Worm (Caenorhabditis elegans): ENCODE measurements around the gene C16C10.4.

C16C10.4 gene

DNA sequence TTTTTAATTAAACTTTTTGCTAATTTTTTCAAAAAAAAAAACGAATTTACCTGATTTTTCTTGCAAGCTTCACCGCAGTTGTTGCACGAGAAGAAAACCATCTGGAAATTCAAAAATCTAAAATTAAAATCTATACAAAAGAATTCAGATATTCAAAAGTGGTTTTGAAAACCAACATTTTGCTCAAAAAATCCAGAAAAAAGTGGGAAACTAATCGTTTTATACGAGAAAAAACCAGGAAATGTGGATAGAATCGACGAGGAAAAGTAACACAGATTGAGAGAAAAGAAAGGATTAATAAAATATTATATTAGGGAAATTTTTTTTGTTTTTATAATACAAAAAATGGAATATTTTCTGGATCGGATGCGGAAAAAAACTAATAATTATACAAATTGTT is 7.1 kb upstream of the C16C10.4 start, which contains the start of gene C16C10.8:
Gene C16C10.8 (minus strand): TSS at position 101 of the 400 bp plus-strand sequence.
- TF ChIP-seq tbx-2 (tag; optimal IDR thresholded peaks at IDR 0.05) (no peak), lin-39 (tag; optimal IDR thresholded peaks at IDR 0.05) (no peak), sup-37 (GFP tag; optimal IDR thresholded peaks at IDR 0.05) (no peak), elt-3 (tag; optimal IDR thresholded peaks at IDR 0.05) (no peak), sptf-1 (tag; optimal IDR thresholded peaks at IDR 0.05) (no peak), lin-35 (GFP tag; optimal IDR thresholded peaks at IDR 0.05) (no peak), nhr-47 (tag; optimal IDR thresholded peaks at IDR 0.05) (no peak), C34B4.2 (tag; optimal IDR thresholded peaks at IDR 0.05) (no peak), ces-1 (GFP tag; optimal IDR thresholded peaks at IDR 0.05) (no peak), lsy-2 (tag; optimal IDR thresholded peaks at IDR 0.05) (no peak), sox-4 (tag; optimal IDR thresholded peaks at IDR 0.05) (no peak), C04F5.9 (tag; optimal IDR thresholded peaks at IDR 0.05) (no peak), unc-30 (tag; optimal IDR thresholded peaks at IDR 0.05) (no peak), aly-2 (tag; optimal IDR thresholded peaks at IDR 0.05) (no peak), unc-98 (GFP tag; IDR thresholded peaks at IDR 0.05) (no peak), unc-86 (tag; optimal IDR thresholded peaks at IDR 0.05) (no peak), efl-3 (GFP tag; optimal IDR thresholded peaks at IDR 0.05) (no peak), aha-1 (tag; optimal IDR thresholded peaks at IDR 0.05) (no peak)

DNA sequence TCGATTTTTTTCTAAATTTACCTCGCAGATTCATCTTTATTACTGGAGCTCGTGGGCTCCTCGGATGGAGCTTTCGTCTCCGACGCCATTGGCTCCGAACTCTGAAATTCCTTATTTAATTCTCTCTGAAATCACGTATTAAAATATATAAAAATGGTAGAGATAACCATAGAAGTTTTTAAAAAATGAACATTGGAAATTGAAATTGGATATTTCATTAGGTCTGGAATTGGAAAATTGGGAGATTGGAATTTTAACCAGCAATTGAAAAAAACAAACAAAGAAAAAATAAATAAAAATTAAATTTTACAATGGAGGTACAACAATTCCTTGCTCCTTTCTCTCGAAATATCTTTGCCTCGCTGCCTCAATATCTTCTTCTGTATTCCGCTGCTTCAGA is 4.4 kb upstream of the C16C10.4 start, which contains the start of gene rnf-5:
Gene rnf-5 (minus strand): TSS at position 101 of the 400 bp plus-strand sequence.
- TF ChIP-seq ces-1 (GFP tag; optimal IDR thresholded peaks at IDR 0.05) = no peak
- no peak for TF ChIP-seq nhr-12 (tag; optimal IDR thresholded peaks at IDR 0.05)
- TF ChIP-seq F16B12.6 (tag; optimal IDR thresholded peaks at IDR 0.05) = no peak
- no peak for TF ChIP-seq xbp-1 (tag; optimal IDR thresholded peaks at IDR 0.05)
- no peak for TF ChIP-seq nhr-28 (tag; optimal IDR thresholded peaks at IDR 0.05)
- TF ChIP-seq C34B4.2 (tag; optimal IDR thresholded peaks at IDR 0.05) = no peak
- TF ChIP-seq ceh-63 (GFP tag; optimal IDR thresholded peaks at IDR 0.05) = no peak
- TF ChIP-seq rnt-1 (tag; optimal IDR thresholded peaks at IDR 0.05) = no peak
- no peak for TF ChIP-seq ceh-8 (GFP tag; optimal IDR thresholded peaks at IDR 0.05)
- no peak for TF ChIP-seq fkh-8 (tag; optimal IDR thresholded peaks at IDR 0.05)
- no peak for TF ChIP-seq hpl-2 (GFP tag; optimal IDR thresholded peaks at IDR 0.05)
- no peak for TF ChIP-seq nhr-85 (tag)
- no peak for TF ChIP-seq ztf-4 (tag; optimal IDR thresholded peaks at IDR 0.05)
- no peak for TF ChIP-seq mab-9 (GFP tag; IDR thresholded peaks at IDR 0.05)

DNA sequence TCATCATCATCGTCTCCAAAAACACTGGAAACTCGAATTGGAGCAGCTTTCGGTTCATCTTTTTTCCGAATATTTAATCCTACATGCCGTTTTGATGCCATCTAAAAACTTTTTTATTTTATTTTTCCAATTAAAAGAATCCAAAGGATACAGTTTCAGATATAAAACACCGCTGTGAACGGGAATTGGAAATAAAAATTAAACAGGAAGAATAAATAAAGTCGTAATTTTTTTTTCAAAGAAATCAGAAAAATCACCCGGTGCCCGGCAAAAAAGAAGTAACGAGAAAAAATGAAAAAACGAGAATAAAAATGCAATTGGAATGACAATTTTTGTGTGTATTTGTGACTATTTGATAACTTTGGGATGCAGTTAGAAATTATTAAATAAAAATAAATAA is 2.5 kb upstream of the C16C10.4 start, which contains the start of gene ccdc-55:
Gene ccdc-55 (minus strand): TSS at position 101 of the 400 bp plus-strand sequence.
- TF ChIP-seq lin-13 (GFP tag; optimal IDR thresholded peaks at IDR 0.05) (no peak), isw-1 (GFP tag; IDR thresholded peaks at IDR 0.05) (no peak), lin-35 (GFP tag; optimal IDR thresholded peaks at IDR 0.05) (no peak), zag-1 (tag; optimal IDR thresholded peaks at IDR 0.05) (no peak)

DNA sequence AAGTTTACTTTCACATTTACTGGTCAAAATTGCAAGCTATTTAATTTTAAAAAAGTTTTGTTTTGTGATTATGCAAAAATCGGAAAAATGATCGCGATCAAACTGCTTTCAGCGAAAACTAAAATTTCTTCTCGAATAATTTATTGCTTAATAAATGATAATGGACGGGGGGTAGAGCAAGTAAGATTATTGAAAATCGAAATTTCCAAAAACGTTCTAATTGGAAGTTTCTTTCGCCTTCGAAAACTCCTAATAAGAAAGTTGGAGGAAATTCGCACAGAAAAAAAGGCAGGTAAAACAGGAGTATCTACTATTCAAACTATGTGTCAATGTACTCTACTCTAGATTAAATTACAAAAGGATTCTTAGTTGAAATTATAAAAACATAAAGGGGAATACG is 1.1 kb downstream of the C16C10.4 start:
- TF ChIP-seq fkh-10 (GFP tag; optimal IDR thresholded peaks at IDR 0.05) (no peak), ceh-82 (tag; optimal IDR thresholded peaks at IDR 0.05) (no peak), skn-1 (tag; optimal IDR thresholded peaks at IDR 0.05) (no peak), elt-3 (tag; optimal IDR thresholded peaks at IDR 0.05) (no peak), mef-2 (tag; optimal IDR thresholded peaks at IDR 0.05) (no peak), fos-1 (tag; optimal IDR thresholded peaks at IDR 0.05) (no peak), efl-1 (optimal IDR thresholded peaks at IDR 0.05) (no peak), efl-1 (GFP tag; optimal IDR thresholded peaks at IDR 0.05 in 1 of 2) (no peak), F16B12.6 (tag; optimal IDR thresholded peaks at IDR 0.05) (no peak), tlp-1 (tag; optimal IDR thresholded peaks at IDR 0.05) (no peak), lsy-2 (tag; optimal IDR thresholded peaks at IDR 0.05) (no peak), nhr-11 (tag; optimal IDR thresholded peaks at IDR 0.05) (no peak)

All from whole organism, L1 larva.